Fruit fly (Drosophila melanogaster) whole organism, embryonic: Measurements from ENCODE around the gene rdog.
A peak's percentile ranks its signal among the peaks of the same experiment; 100 is the strongest.

ENCODE experiments used
- Atf6 ChIP-seq: fragments of 200-800 bp; sonication (Bioruptor generic); IDR thresholded peaks from 2 replicates; pipeline ENCODE4 v1.3.6; 2022; ENCODE audit warnings: missing biosample characterization, missing genetic modification characterization
- C15 ChIP-seq: fragments of 200-800 bp; sonication (Bioruptor generic); IDR thresholded peaks from 3 replicates; pipeline ENCODE4 v1.3.6; 2022; ENCODE audit warnings: missing biosample characterization, missing genetic modification characterization
- CG10543 ChIP-seq: fragments of 200-800 bp; sonication (Bioruptor generic); optimal IDR thresholded peaks from 3 replicates; lab custom pipeline; 2017; ENCODE audit warnings: missing biosample characterization, mild to moderate bottlenecking, missing genetic modification characterization, moderate library complexity
- CG11247 ChIP-seq: fragments of 200-800 bp; sonication (Bioruptor generic); IDR thresholded peaks from 2 replicates; pipeline ENCODE4 v1.3.6; 2022; ENCODE audit warnings: missing biosample characterization, missing genetic modification characterization
- CG12155 ChIP-seq: fragments of 200-800 bp; sonication (Bioruptor generic); optimal IDR thresholded peaks from 3 replicates; lab custom pipeline; 2016; ENCODE audit warnings: missing biosample characterization, missing genetic modification characterization
- CG12236 ChIP-seq: fragments of 200-800 bp; sonication (Bioruptor generic); optimal IDR thresholded peaks from 2 replicates; lab custom pipeline; 2016; ENCODE audit warnings: missing biosample characterization, missing genetic modification characterization
- CG17385 ChIP-seq: fragments of 200-800 bp; sonication (Bioruptor generic); optimal IDR thresholded peaks from 3 replicates; lab custom pipeline; 2018; ENCODE audit warnings: missing biosample characterization, mild to moderate bottlenecking, missing genetic modification characterization
- CG17802 ChIP-seq: fragments of 200-800 bp; sonication (Bioruptor generic); optimal IDR thresholded peaks from 2 replicates; lab custom pipeline; 2018; ENCODE audit warnings: missing biosample characterization, mild to moderate bottlenecking, missing genetic modification characterization, moderate library complexity
- CG18619 ChIP-seq: fragments of 200-800 bp; sonication (Bioruptor generic); optimal IDR thresholded peaks from 3 replicates; lab custom pipeline; 2017; ENCODE audit warnings: missing biosample characterization, mild to moderate bottlenecking, missing genetic modification characterization
- CG2116 ChIP-seq: fragments of 200-800 bp; sonication (Bioruptor generic); optimal IDR thresholded peaks from 3 replicates; lab custom pipeline; 2018; ENCODE audit warnings: missing biosample characterization, mild to moderate bottlenecking, missing genetic modification characterization
- CG2889 ChIP-seq: fragments of 200-800 bp; sonication (Bioruptor generic); IDR thresholded peaks from 3 replicates; pipeline ENCODE4 v1.3.6; 2022; ENCODE audit warnings: missing biosample characterization, missing genetic modification characterization
- CG30020 ChIP-seq: fragments of 200-800 bp; optimal IDR thresholded peaks from 2 replicates; lab custom pipeline; 2019; ENCODE audit warnings: missing biosample characterization, mild to moderate bottlenecking, missing genetic modification characterization, moderate library complexity
- CG30403 ChIP-seq: fragments of 200-800 bp; sonication (Bioruptor generic); optimal IDR thresholded peaks from 3 replicates; lab custom pipeline; 2016; ENCODE audit warnings: missing biosample characterization, missing genetic modification characterization
- CG30431 ChIP-seq: fragments of 200-800 bp; sonication (Bioruptor generic); optimal IDR thresholded peaks from 2 replicates; lab custom pipeline; 2017; ENCODE audit warnings: missing biosample characterization, missing genetic modification characterization
- CG31365 ChIP-seq: fragments of 200-800 bp; sonication (Bioruptor generic); optimal IDR thresholded peaks from 2 replicates; lab custom pipeline; 2018; ENCODE audit warnings: missing biosample characterization, mild to moderate bottlenecking, missing genetic modification characterization
- CG3281 ChIP-seq: fragments of 200-800 bp; sonication (Bioruptor generic); optimal IDR thresholded peaks from 3 replicates; lab custom pipeline; 2017; ENCODE audit warnings: missing biosample characterization, mild to moderate bottlenecking, missing genetic modification characterization
- CG6854 ChIP-seq: fragments of 200-800 bp; sonication (Bioruptor generic); optimal IDR thresholded peaks from 3 replicates; lab custom pipeline; 2017; ENCODE audit warnings: missing biosample characterization, mild to moderate bottlenecking, missing genetic modification characterization
- CG7963 ChIP-seq: fragments of 200-800 bp; sonication (Bioruptor generic); IDR thresholded peaks from 3 replicates; pipeline ENCODE4 v1.3.6; 2022; ENCODE audit warnings: missing biosample characterization, missing genetic modification characterization; ENCODE audit not compliant: partially characterized antibody
- CG8281 ChIP-seq: fragments of 200-800 bp; sonication (Bioruptor generic); optimal IDR thresholded peaks from 2 replicates; lab custom pipeline; 2018; ENCODE audit warnings: missing biosample characterization, mild to moderate bottlenecking, missing genetic modification characterization, moderate library complexity
- CG8388 ChIP-seq: fragments of 200-800 bp; sonication (Bioruptor generic); optimal IDR thresholded peaks from 2 replicates; lab custom pipeline; 2019; ENCODE audit warnings: missing biosample characterization, mild to moderate bottlenecking, missing genetic modification characterization, moderate library complexity
- D ChIP-seq, 2 experiments: fragments of 200-800 bp in 1 of 2; fragments of >200 bp in 1 of 2; sonication (Bioruptor generic) in 1 of 2; optimal IDR thresholded peaks; 2 replicates in 1 of 2; 3 replicates in 1 of 2; lab custom pipeline; 2017; ENCODE audit warnings: mild to moderate bottlenecking in 1 of 2, missing biosample characterization in 1 of 2, missing genetic modification characterization in 1 of 2, missing genetic modification reagents in 1 of 2
- Deaf1 ChIP-seq: fragments of 200-800 bp; optimal IDR thresholded peaks from 3 replicates; lab custom pipeline; 2019; ENCODE audit warnings: missing biosample characterization, mild to moderate bottlenecking, missing genetic modification characterization, moderate library complexity
- Spps ChIP-seq: fragments of 200-800 bp; sonication (Bioruptor generic); optimal IDR thresholded peaks from 2 replicates; lab custom pipeline; 2018; ENCODE audit warnings: missing biosample characterization, mild to moderate bottlenecking, missing genetic modification characterization
- Taf1 ChIP-seq: fragments of 200-800 bp; sonication (Bioruptor generic); IDR thresholded peaks from 2 replicates; pipeline ENCODE4 v1.3.6; 2022; ENCODE audit warnings: missing biosample characterization, missing genetic modification characterization
- Tbp ChIP-seq: fragments of >200 bp; optimal IDR thresholded peaks from 2 replicates; lab custom pipeline; 2018; ENCODE audit warnings: missing biosample characterization, missing genetic modification characterization
- Xrp1 ChIP-seq: fragments of 200-800 bp; sonication (Bioruptor generic); IDR thresholded peaks from 2 replicates; pipeline ENCODE4 v1.3.6; 2022; ENCODE audit warnings: missing biosample characterization, missing genetic modification characterization
- cad ChIP-seq: fragments of >200 bp; optimal IDR thresholded peaks from 2 replicates; lab custom pipeline; 2017; ENCODE audit warnings: missing biosample characterization, missing genetic modification characterization
- cg ChIP-seq: fragments of 200-800 bp; sonication (Bioruptor generic); optimal IDR thresholded peaks from 3 replicates; lab custom pipeline; 2019; ENCODE audit warnings: missing biosample characterization, mild to moderate bottlenecking, missing genetic modification characterization, moderate library complexity
- crol ChIP-seq: fragments of 200-800 bp; sonication (Bioruptor generic); IDR thresholded peaks from 2 replicates; pipeline ENCODE4 v1.3.6; 2022; ENCODE audit warnings: missing biosample characterization, missing genetic modification characterization
- crp ChIP-seq, 2 experiments: fragments of 200-800 bp; sonication (Bioruptor generic); optimal IDR thresholded peaks; 2 replicates in 1 of 2; 3 replicates in 1 of 2; lab custom pipeline; 2017; ENCODE audit warnings: missing biosample characterization in 2 of 2, missing genetic modification characterization in 2 of 2, mild to moderate bottlenecking in 1 of 2, moderate library complexity in 1 of 2
- fd96Cb ChIP-seq: fragments of 200-800 bp; sonication (Bioruptor generic); optimal IDR thresholded peaks from 2 replicates; lab custom pipeline; 2018; ENCODE audit warnings: missing biosample characterization, mild to moderate bottlenecking, missing genetic modification characterization, moderate library complexity
- gce ChIP-seq: fragments of 200-800 bp; sonication (Bioruptor generic); IDR thresholded peaks from 3 replicates; pipeline ENCODE4 v1.3.6; 2022; ENCODE audit warnings: missing biosample characterization, missing genetic modification characterization
- inv ChIP-seq: fragments of 200-800 bp; sonication (Bioruptor generic); IDR thresholded peaks from 2 replicates; pipeline ENCODE4 v1.3.6; 2022; ENCODE audit warnings: missing biosample characterization, missing genetic modification characterization; ENCODE audit not compliant: partially characterized antibody
- jigr1 ChIP-seq: fragments of 200-800 bp; sonication (Bioruptor generic); IDR thresholded peaks from 3 replicates; pipeline ENCODE4 v1.3.6; 2022; ENCODE audit warnings: missing biosample characterization, missing genetic modification characterization
- knrl ChIP-seq: fragments of 200-800 bp; sonication (Bioruptor generic); IDR thresholded peaks from 3 replicates; pipeline ENCODE4 v1.3.6; 2022; ENCODE audit warnings: missing biosample characterization, missing genetic modification characterization; ENCODE audit not compliant: partially characterized antibody
- lbe ChIP-seq: fragments of 200-800 bp; sonication (Bioruptor generic); optimal IDR thresholded peaks from 2 replicates; lab custom pipeline; 2016; ENCODE audit warnings: missing biosample characterization, mild to moderate bottlenecking, missing genetic modification characterization
- lov ChIP-seq, 2 experiments: fragments of 200-800 bp in 1 of 2; fragments of >200 bp in 1 of 2; sonication (Bioruptor generic) in 1 of 2; IDR thresholded peaks in 1 of 2; optimal IDR thresholded peaks in 1 of 2; 2 replicates in 1 of 2; 3 replicates in 1 of 2; pipeline versions ENCODE4 v1.3.6 to Lab custom; 2017 to 2022; ENCODE audit warnings: missing biosample characterization in 1 of 2, missing genetic modification characterization in 1 of 2
- maf-S ChIP-seq: fragments of 200-800 bp; sonication (Bioruptor generic); optimal IDR thresholded peaks from 2 replicates; lab custom pipeline; 2016; ENCODE audit warnings: missing biosample characterization, missing genetic modification characterization
- mirr ChIP-seq: fragments of 200-800 bp; sonication (Bioruptor generic); optimal IDR thresholded peaks from 3 replicates; lab custom pipeline; 2018; ENCODE audit warnings: missing biosample characterization, mild to moderate bottlenecking, missing genetic modification characterization
- nerfin-1 ChIP-seq: fragments of 200-800 bp; sonication (Bioruptor generic); optimal IDR thresholded peaks from 3 replicates; lab custom pipeline; 2019; ENCODE audit warnings: missing biosample characterization, mild to moderate bottlenecking, missing genetic modification characterization, moderate library complexity
- p53 ChIP-seq: fragments of 200-800 bp; sonication (Bioruptor generic); optimal IDR thresholded peaks from 2 replicates; lab custom pipeline; 2016; ENCODE audit warnings: missing biosample characterization, missing genetic modification characterization
- scrt ChIP-seq: fragments of 200-800 bp; sonication (Bioruptor generic); optimal IDR thresholded peaks from 2 replicates; lab custom pipeline; 2018; ENCODE audit warnings: missing biosample characterization, mild to moderate bottlenecking, missing genetic modification characterization, moderate library complexity
- shn ChIP-seq: fragments of 200-800 bp; sonication (Bioruptor generic); optimal IDR thresholded peaks from 3 replicates; lab custom pipeline; 2016; ENCODE audit warnings: missing biosample characterization, missing genetic modification characterization
- so ChIP-seq: fragments of 200-800 bp; sonication (Bioruptor generic); IDR thresholded peaks from 3 replicates; pipeline ENCODE4 v1.3.6; 2022; ENCODE audit warnings: missing biosample characterization, missing genetic modification characterization
- tll ChIP-seq, 2 experiments: fragments of 200-800 bp in 1 of 2; fragments of >200 bp in 1 of 2; sonication (Bioruptor generic) in 1 of 2; optimal IDR thresholded peaks; 2 replicates each; lab custom pipeline; 2017 to 2019; ENCODE audit warnings: missing biosample characterization in 2 of 2, missing genetic modification characterization in 2 of 2, mild to moderate bottlenecking in 1 of 2, moderate library complexity in 1 of 2
- toy ChIP-seq: fragments of 200-800 bp; sonication (Bioruptor generic); IDR thresholded peaks from 2 replicates; pipeline ENCODE4 v1.3.6; 2022; ENCODE audit warnings: missing biosample characterization, missing genetic modification characterization
- tup ChIP-seq: fragments of 200-800 bp; sonication (Bioruptor generic); optimal IDR thresholded peaks from 2 replicates; lab custom pipeline; 2016; ENCODE audit warnings: missing biosample characterization, mild to moderate bottlenecking, missing genetic modification characterization, moderate library complexity
- vfl ChIP-seq: fragments of 200-800 bp; sonication (Bioruptor generic); optimal IDR thresholded peaks from 2 replicates; lab custom pipeline; 2016; ENCODE audit warnings: missing biosample characterization, missing genetic modification characterization
- wdn ChIP-seq: fragments of 200-800 bp; sonication (Bioruptor generic); IDR thresholded peaks from 2 replicates; pipeline ENCODE4 v1.3.6; 2022; ENCODE audit warnings: missing biosample characterization, missing genetic modification characterization
- wek ChIP-seq: fragments of 200-800 bp; sonication (Bioruptor generic); optimal IDR thresholded peaks from 3 replicates; lab custom pipeline; 2018; ENCODE audit warnings: missing biosample characterization, mild to moderate bottlenecking, missing genetic modification characterization, moderate library complexity

The rdog gene

DNA sequence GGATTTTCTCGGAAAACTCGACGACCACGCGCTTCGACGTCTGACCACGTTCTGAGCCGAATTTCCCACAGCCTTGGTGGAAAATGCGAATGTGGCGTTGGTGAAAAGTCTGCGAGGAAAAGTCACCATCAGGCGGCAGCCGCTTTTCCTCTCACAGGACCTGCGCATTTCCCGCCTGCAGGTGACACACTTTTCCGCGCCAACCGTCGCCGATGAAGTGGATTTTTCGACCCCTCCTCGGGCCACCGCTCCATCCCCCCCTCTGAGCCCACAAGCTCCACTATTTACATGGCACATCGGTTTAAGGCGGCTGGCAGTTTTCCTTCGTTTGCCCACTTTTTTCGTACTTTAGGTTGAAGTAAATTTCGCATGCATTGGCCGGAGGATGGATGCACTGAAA is 37.0 kb downstream of the rdog start, which contains the start of gene jus (continued):
- peak; percentile 9 for TF ChIP-seq CG18619 (GFP tag; lab: Kevin White, UChicago)
- no peak for TF ChIP-seq cg (GFP tag; lab: Kevin White, UChicago)
- TF ChIP-seq CG3281 = no peak
- TF ChIP-seq C15 (GFP tag; lab: Robert Waterston, UW) = no peak
- no peak for TF ChIP-seq tup
- TF ChIP-seq CG17802 (tag; lab: Kevin White, UChicago) = no peak
- no peak for TF ChIP-seq CG10543 (GFP tag; lab: Kevin White, UChicago)
- no peak for TF ChIP-seq D (optimal IDR thresholded peaks at IDR 0.05; lab: Kevin White, UChicago)
- TF ChIP-seq D (GFP tag; optimal IDR thresholded peaks at IDR 0.05; lab: Kevin White, UChicago) = no peak
- no peak for TF ChIP-seq CG11247
- no peak for TF ChIP-seq nerfin-1
- no peak for TF ChIP-seq Atf6 (GFP tag; lab: Robert Waterston, UW)
- no peak for TF ChIP-seq p53 (GFP tag; lab: Kevin White, UChicago)
- peak; percentile 89 for TF ChIP-seq crol (GFP tag; lab: Robert Waterston, UW)
- TF ChIP-seq shn (GFP tag; lab: Kevin White, UChicago) = no peak
- no peak for TF ChIP-seq lov (optimal IDR thresholded peaks at IDR 0.05; lab: Kevin White, UChicago)
- no peak for TF ChIP-seq lov (GFP tag; IDR thresholded peaks at IDR 0.05; lab: Robert Waterston, UW)
- TF ChIP-seq Tbp (GFP tag; lab: Kevin White, UChicago) = no peak
- TF ChIP-seq gce (GFP tag; lab: Robert Waterston, UW) = no peak
- TF ChIP-seq scrt (GFP tag; lab: Kevin White, UChicago) = no peak
- no peak for TF ChIP-seq CG30403 (GFP tag; lab: Kevin White, UChicago)
- no peak for TF ChIP-seq CG12236 (GFP tag; lab: Kevin White, UChicago)
- TF ChIP-seq CG7963 (GFP tag; lab: Robert Waterston, UW) = no peak
- TF ChIP-seq so (GFP tag; lab: Robert Waterston, UW) = no peak
- no peak for TF ChIP-seq CG2889 (GFP tag; lab: Robert Waterston, UW)
- TF ChIP-seq toy (GFP tag; lab: Robert Waterston, UW) = no peak
- TF ChIP-seq CG2116 (GFP tag; lab: Kevin White, UChicago) = no peak
- no peak for TF ChIP-seq jigr1 (GFP tag; lab: Robert Waterston, UW)
- no peak for TF ChIP-seq crp (GFP tag; optimal IDR thresholded peaks at IDR 0.05; lab: Kevin White, UChicago)
- TF ChIP-seq Xrp1 (GFP tag; lab: Robert Waterston, UW) = no peak
- TF ChIP-seq wdn (GFP tag; lab: Robert Waterston, UW) = no peak
- no peak for TF ChIP-seq CG30020
- no peak for TF ChIP-seq CG8388 (GFP tag; lab: Kevin White, UChicago)
- no peak for TF ChIP-seq tll (GFP tag; optimal IDR thresholded peaks at IDR 0.05; lab: Kevin White, UChicago)
- TF ChIP-seq vfl = no peak
- no peak for TF ChIP-seq fd96Cb (tag; lab: Kevin White, UChicago)
- TF ChIP-seq CG12155 (GFP tag; lab: Kevin White, UChicago) = no peak
- no peak for TF ChIP-seq CG17385 (GFP tag; lab: Kevin White, UChicago)
- no peak for TF ChIP-seq CG31365 (tag; lab: Kevin White, UChicago)
- no peak for TF ChIP-seq wek (GFP tag; lab: Kevin White, UChicago)
- TF ChIP-seq inv = no peak
- no peak for TF ChIP-seq lbe (GFP tag; lab: Kevin White, UChicago)
- TF ChIP-seq knrl (GFP tag; lab: Robert Waterston, UW) = no peak
- no peak for TF ChIP-seq mirr (GFP tag; lab: Kevin White, UChicago)
- no peak for TF ChIP-seq Spps (tag; lab: Kevin White, UChicago)
- TF ChIP-seq CG6854 = no peak
- peak; percentile 73 for TF ChIP-seq Deaf1 (tag; lab: Kevin White, UChicago)
- no peak for TF ChIP-seq maf-S (GFP tag; lab: Kevin White, UChicago)
- no peak for TF ChIP-seq Taf1
- no peak for TF ChIP-seq CG8281 (tag; lab: Kevin White, UChicago)
- TF ChIP-seq CG30431 (GFP tag; lab: Kevin White, UChicago) = no peak
- no peak for TF ChIP-seq cad (GFP tag; lab: Kevin White, UChicago)
